Fruit fly (Drosophila melanogaster): ENCODE data around the gene Or85f.

Gene Or85f

dm6 chr3R:9395998-9396397 lies 2.0 kb upstream of the Or85f start (continued):
- TF ChIP-seq CG4360 (GFP tag; IDR thresholded peaks at IDR 0.05) (0 out of 2 replicates have a peak, but pooled peaks have one; percentile 11), chn (GFP tag; optimal IDR thresholded peaks at IDR 0.05) (no peak), sens (GFP tag) (peak; percentile 48), Spps (tag; optimal IDR thresholded peaks at IDR 0.05) (no peak), CG9437 (GFP tag; optimal IDR thresholded peaks at IDR 0.05) (no peak), lilli (GFP tag; optimal IDR thresholded peaks at IDR 0.05) (no peak), corto (GFP tag; optimal IDR thresholded peaks at IDR 0.05) (no peak), CG2199 (GFP tag; IDR thresholded peaks at IDR 0.05) (peak; percentile 57; the same call in 1 of the 3 replicates), E2f2 (GFP tag; IDR thresholded peaks at IDR 0.05) (no peak), CG31224 (GFP tag; IDR thresholded peaks at IDR 0.05) (no peak), CG2202 (tag; optimal IDR thresholded peaks at IDR 0.05) (no peak), CG34422 (GFP tag; IDR thresholded peaks at IDR 0.05) (0 out of 3 replicates have a peak, but pooled peaks have one; percentile 17), scrt (GFP tag; optimal IDR thresholded peaks at IDR 0.05) (peak; percentile 53), D19A (tag; optimal IDR thresholded peaks at IDR 0.05) (peak; percentile 11), wek (GFP tag; optimal IDR thresholded peaks at IDR 0.05) (no peak), Rfx (GFP tag; IDR thresholded peaks at IDR 0.05) (no peak), CG31388 (GFP tag; optimal IDR thresholded peaks at IDR 0.05) (no peak), CG5180 (GFP tag; optimal IDR thresholded peaks at IDR 0.05) (no peak), pan (optimal IDR thresholded peaks at IDR 0.05) (no peak), pan (GFP tag; optimal IDR thresholded peaks at IDR 0.05 in 1 of 2, IDR thresholded peaks at IDR 0.05 in 1 of 2) (no peak), CG2875 (GFP tag; optimal IDR thresholded peaks at IDR 0.05) (no peak), gem (tag; optimal IDR thresholded peaks at IDR 0.05) (no peak), CG11696 (GFP tag; IDR thresholded peaks at IDR 0.05) (no peak), CG32767 (GFP tag; IDR thresholded peaks at IDR 0.05) (no peak), B-H2 (GFP tag; optimal IDR thresholded peaks at IDR 0.05) (no peak), chinmo (GFP tag; IDR thresholded peaks at IDR 0.05; ENCODE audit: partially characterized antibody) (no peak), CG10147 (GFP tag; optimal IDR thresholded peaks at IDR 0.05) (no peak), prd (optimal IDR thresholded peaks at IDR 0.05) (no peak), prd (GFP tag; IDR thresholded peaks at IDR 0.05) (0 out of 3 replicates have a peak, but pooled peaks have one; percentile 7), CG17359 (tag; optimal IDR thresholded peaks at IDR 0.05) (no peak), Lpt (GFP tag; optimal IDR thresholded peaks at IDR 0.05) (no peak), CG2129 (GFP tag; IDR thresholded peaks at IDR 0.05; ENCODE audit: partially characterized antibody) (no peak), inv (GFP tag; IDR thresholded peaks at IDR 0.05; ENCODE audit: partially characterized antibody) (no peak), HLH4C (GFP tag; IDR thresholded peaks at IDR 0.05; ENCODE audit: partially characterized antibody) (no peak), ewg (GFP tag; optimal IDR thresholded peaks at IDR 0.05) (no peak), CG4617 (GFP tag; optimal IDR thresholded peaks at IDR 0.05; ENCODE audit: borderline replicate concordance) (no peak), CG10321 (GFP tag; IDR thresholded peaks at IDR 0.05) (no peak), CG17186 (GFP tag; optimal IDR thresholded peaks at IDR 0.05) (no peak), CG8944 (GFP tag; optimal IDR thresholded peaks at IDR 0.05) (no peak), Blimp-1 (GFP tag; optimal IDR thresholded peaks at IDR 0.05) (no peak), NC2α (GFP tag; optimal IDR thresholded peaks at IDR 0.05) (no peak), tgo (GFP tag; IDR thresholded peaks at IDR 0.05) (no peak), Hr39 (optimal IDR thresholded peaks at IDR 0.05) (no peak), Drgx (GFP tag; IDR thresholded peaks at IDR 0.05) (no peak), ems (GFP tag; optimal IDR thresholded peaks at IDR 0.05) (no peak), ab (GFP tag; optimal IDR thresholded peaks at IDR 0.05) (no peak)
